Worm (Caenorhabditis elegans) whole organism, midembryonic: ENCODE results near the gene F30H5.3.

ENCODE experiments used
- T22C8.4 ChIP-seq: fragments of 200-800 bp; sonication (Bioruptor generic); IDR thresholded peaks from 2 replicates; pipeline ENCODE4 v1.3.6; 2022; ENCODE audit warnings: missing genetic modification characterization, missing compliant biosample characterization
- flt-1 ChIP-seq: fragments of 200-800 bp; sonication (Bioruptor generic); IDR thresholded peaks from 2 replicates; pipeline ENCODE4 v1.3.6; 2022; ENCODE audit warnings: missing genetic modification characterization, missing compliant biosample characterization
- klf-2 ChIP-seq: fragments of 200-800 bp; sonication (Bioruptor generic); conservative IDR thresholded peaks from 2 replicates; pipeline ENCODE4 v1.3.6; 2022; ENCODE audit warnings: missing genetic modification reagents, missing genetic modification characterization, missing compliant biosample characterization
- med-1 ChIP-seq: sonication (generic microtip); optimal IDR thresholded peaks from 2 replicates; lab custom pipeline; 2017; ENCODE audit warnings: missing genetic modification characterization, mild to moderate bottlenecking, missing compliant biosample characterization, antibody characterized with exemption, missing genetic modification reagents; ENCODE audit not compliant: insufficient read depth
- tab-1 ChIP-seq: fragments of 200-800 bp; sonication (Bioruptor generic); IDR thresholded peaks from 2 replicates; pipeline ENCODE4 v1.3.6; 2022; ENCODE audit warnings: missing genetic modification characterization, missing compliant biosample characterization
- ztf-23 ChIP-seq: fragments of 200-800 bp; sonication (Bioruptor generic); IDR thresholded peaks from 2 replicates; pipeline ENCODE4 v1.3.6; 2022; ENCODE audit warnings: missing genetic modification reagents, missing genetic modification characterization, missing compliant biosample characterization
- ztf-29 ChIP-seq: fragments of 200-800 bp; sonication (Bioruptor generic); IDR thresholded peaks from 2 replicates; pipeline ENCODE4 v1.3.6; 2022; ENCODE audit warnings: missing genetic modification reagents, missing genetic modification characterization, missing compliant biosample characterization

- TF ChIP-seq klf-2 (GFP tag; lab: Robert Waterston, UW) (no peak), ztf-29 (GFP tag; lab: Robert Waterston, UW) (no peak), ztf-23 (GFP tag; lab: Robert Waterston, UW) (no peak), flt-1 (GFP tag; lab: Robert Waterston, UW) (no peak), med-1 (GFP tag; lab: Kevin White, UChicago) (no peak), tab-1 (GFP tag; lab: Robert Waterston, UW) (no peak), T22C8.4 (GFP tag; lab: Robert Waterston, UW) (no peak)
Observed at ce11 chrIII:532152-532551, 20.1 kb upstream of the F30H5.3 start.
